Worm (Caenorhabditis elegans): ENCODE measurements around the gene C25A11.2.

DNA sequence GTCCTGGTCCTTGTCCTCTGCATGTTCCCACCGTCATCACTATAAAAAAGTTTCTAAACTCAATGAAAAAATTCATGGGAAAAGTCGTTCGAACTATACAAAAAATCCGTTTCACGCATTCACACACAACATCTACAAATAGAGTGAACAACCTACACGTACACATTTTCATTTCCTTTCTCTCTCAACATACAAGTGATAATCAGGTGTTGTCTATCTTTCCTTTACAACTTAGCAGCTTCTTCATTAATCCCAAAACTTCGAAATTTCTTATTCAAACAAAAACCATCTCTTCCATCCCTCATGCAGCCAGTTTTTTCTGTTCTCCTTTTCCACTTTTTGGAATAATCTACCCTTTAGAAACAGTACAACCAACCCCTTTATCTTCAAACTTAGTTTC is 6.0 kb upstream of the C25A11.2 start:
- TF ChIP-seq nhr-90 (tag; optimal IDR thresholded peaks at IDR 0.05; ENCODE audit: poor library complexity) (no peak), nhr-77 (tag; optimal IDR thresholded peaks at IDR 0.05) (no peak), unc-62 (GFP tag; optimal IDR thresholded peaks at IDR 0.05) (no peak), lsy-2 (tag; optimal IDR thresholded peaks at IDR 0.05) (no peak), nhr-12 (tag; optimal IDR thresholded peaks at IDR 0.05) (no peak), sptf-1 (tag; optimal IDR thresholded peaks at IDR 0.05) (no peak)
